Fruit fly (Drosophila melanogaster) whole organism, embryonic: ENCODE results near the gene PEK.

Source experiments
- Awh ChIP-seq: fragments of 200-800 bp; sonication (Bioruptor generic); IDR thresholded peaks from 2 replicates; pipeline ENCODE4, ENCODE4 v1.3.6; 2022; ENCODE audit warnings: missing biosample characterization, missing genetic modification characterization
- B-H2 ChIP-seq: fragments of 200-800 bp; sonication (Bioruptor generic); optimal IDR thresholded peaks from 2 replicates; lab custom pipeline; 2018; ENCODE audit warnings: missing biosample characterization, mild to moderate bottlenecking, missing genetic modification characterization
- Bgb ChIP-seq: fragments of 200-800 bp; sonication (Bioruptor generic); IDR thresholded peaks from 2 replicates; pipeline ENCODE4 v1.3.6; 2022; ENCODE audit warnings: missing biosample characterization, missing genetic modification characterization; ENCODE audit not compliant: partially characterized antibody
- CG10267 ChIP-seq: fragments of 200-800 bp; sonication (Bioruptor generic); optimal IDR thresholded peaks from 2 replicates; lab custom pipeline; 2018; ENCODE audit warnings: missing biosample characterization, mild to moderate bottlenecking, missing genetic modification characterization, moderate library complexity
- CG11398 ChIP-seq: fragments of 200-800 bp; sonication (Bioruptor generic); optimal IDR thresholded peaks from 2 replicates; lab custom pipeline; 2016; ENCODE audit warnings: missing biosample characterization, missing genetic modification characterization
- CG11560 ChIP-seq: fragments of 200-800 bp; sonication (Bioruptor generic); IDR thresholded peaks from 3 replicates; pipeline ENCODE4 v1.3.6; 2022; ENCODE audit warnings: missing biosample characterization, missing genetic modification characterization
- CG12071 ChIP-seq: fragments of 200-800 bp; sonication (Bioruptor generic); optimal IDR thresholded peaks from 3 replicates; lab custom pipeline; 2018; ENCODE audit warnings: missing biosample characterization, mild to moderate bottlenecking, missing genetic modification characterization
- CG1233 ChIP-seq: fragments of 200-800 bp; sonication (Bioruptor generic); optimal IDR thresholded peaks from 4 replicates; lab custom pipeline; 2018; ENCODE audit warnings: missing biosample characterization, mild to moderate bottlenecking, missing genetic modification characterization
- CG12659 ChIP-seq: fragments of 200-800 bp; sonication (Bioruptor generic); optimal IDR thresholded peaks from 3 replicates; lab custom pipeline; 2017; ENCODE audit warnings: mild to moderate bottlenecking, missing biosample characterization, missing genetic modification reagents, missing genetic modification characterization
- CG12744 ChIP-seq: fragments of 200-800 bp; sonication (Bioruptor generic); optimal IDR thresholded peaks from 2 replicates; lab custom pipeline; 2016; ENCODE audit warnings: missing biosample characterization, missing genetic modification characterization
- CG13424 ChIP-seq: fragments of 200-800 bp; sonication (Bioruptor generic); optimal IDR thresholded peaks from 2 replicates; lab custom pipeline; 2019; ENCODE audit warnings: missing biosample characterization, mild to moderate bottlenecking, missing genetic modification characterization, moderate library complexity
- CG1529 ChIP-seq: fragments of 200-800 bp; sonication (Bioruptor generic); optimal IDR thresholded peaks from 3 replicates; lab custom pipeline; 2018; ENCODE audit warnings: missing biosample characterization, missing genetic modification characterization
- CG15479 ChIP-seq: fragments of 200-800 bp; sonication (Bioruptor generic); optimal IDR thresholded peaks from 3 replicates; lab custom pipeline; 2019; ENCODE audit warnings: missing biosample characterization, mild to moderate bottlenecking, missing genetic modification characterization, moderate library complexity
- CG15696 ChIP-seq: fragments of 200-800 bp; sonication (Bioruptor generic); optimal IDR thresholded peaks from 2 replicates; lab custom pipeline; 2019; ENCODE audit warnings: missing biosample characterization, mild to moderate bottlenecking, missing genetic modification characterization, moderate library complexity
- CG16815 ChIP-seq: fragments of 200-800 bp; sonication (Bioruptor generic); optimal IDR thresholded peaks from 3 replicates; lab custom pipeline; 2017; ENCODE audit warnings: missing biosample characterization, mild to moderate bottlenecking, missing genetic modification characterization
- CG17568 ChIP-seq: fragments of 200-800 bp; sonication (Bioruptor generic); optimal IDR thresholded peaks from 2 replicates; lab custom pipeline; 2018; ENCODE audit warnings: missing biosample characterization, mild to moderate bottlenecking, missing genetic modification characterization, moderate library complexity
- CG18599 ChIP-seq: fragments of 200-800 bp; sonication (Bioruptor generic); optimal IDR thresholded peaks from 3 replicates; lab custom pipeline; 2017; ENCODE audit warnings: missing biosample characterization, missing genetic modification characterization, mild to moderate bottlenecking, moderate library complexity, missing genetic modification reagents
- CG32772 ChIP-seq: fragments of 200-800 bp; sonication (Bioruptor generic); IDR thresholded peaks from 2 replicates; pipeline ENCODE4 v1.3.6; 2022; ENCODE audit warnings: missing biosample characterization, missing genetic modification characterization
- CG34422 ChIP-seq: fragments of 200-800 bp; sonication (Bioruptor generic); IDR thresholded peaks from 3 replicates; pipeline ENCODE4 v1.3.6; 2022; ENCODE audit warnings: missing biosample characterization, missing genetic modification characterization
- CG3847 ChIP-seq: fragments of 200-800 bp; sonication (Bioruptor generic); IDR thresholded peaks from 2 replicates; pipeline ENCODE4 v1.3.6; 2022; ENCODE audit warnings: missing biosample characterization, missing genetic modification characterization
- CG4404 ChIP-seq: fragments of 200-800 bp; sonication (Bioruptor generic); IDR thresholded peaks from 2 replicates; pipeline ENCODE4 v1.3.6; 2022; ENCODE audit warnings: missing biosample characterization, missing genetic modification characterization
- CG6175 ChIP-seq: fragments of 200-800 bp; sonication (Bioruptor generic); IDR thresholded peaks from 3 replicates; pipeline ENCODE4 v1.3.6; 2022; ENCODE audit warnings: missing biosample characterization, missing genetic modification characterization
- CG7271 ChIP-seq: fragments of 200-800 bp; sonication (Bioruptor generic); optimal IDR thresholded peaks from 2 replicates; lab custom pipeline; 2018; ENCODE audit warnings: missing biosample characterization, mild to moderate bottlenecking, missing genetic modification characterization, moderate library complexity
- CG7372 ChIP-seq: fragments of 200-800 bp; sonication (Bioruptor generic); IDR thresholded peaks from 2 replicates; pipeline ENCODE4 v1.3.6; 2022; ENCODE audit warnings: missing biosample characterization, missing genetic modification characterization
- Dek ChIP-seq: fragments of 200-800 bp; sonication (Bioruptor generic); optimal IDR thresholded peaks from 3 replicates; lab custom pipeline; 2019; ENCODE audit warnings: missing biosample characterization, mild to moderate bottlenecking, missing genetic modification characterization, moderate library complexity
- ERR ChIP-seq: fragments of 200-800 bp; sonication (Bioruptor generic); optimal IDR thresholded peaks from 2 replicates; lab custom pipeline; 2016; ENCODE audit warnings: missing biosample characterization, missing genetic modification characterization
- Fer1 ChIP-seq: fragments of 200-800 bp; sonication (Bioruptor generic); optimal IDR thresholded peaks from 2 replicates; lab custom pipeline; 2017; ENCODE audit warnings: missing biosample characterization, mild to moderate bottlenecking, missing genetic modification characterization
- HHEX ChIP-seq: fragments of 200-800 bp; sonication (Bioruptor generic); optimal IDR thresholded peaks from 3 replicates; lab custom pipeline; 2017; ENCODE audit warnings: missing biosample characterization, mild to moderate bottlenecking, missing genetic modification characterization, missing genetic modification reagents
- Kr ChIP-seq: fragments of 200-800 bp; sonication (Bioruptor generic); optimal IDR thresholded peaks from 2 replicates; lab custom pipeline; 2017; ENCODE audit warnings: missing biosample characterization, mild to moderate bottlenecking, missing genetic modification characterization
- Sox100B ChIP-seq: fragments of 200-800 bp; sonication (Bioruptor generic); optimal IDR thresholded peaks from 3 replicates; lab custom pipeline; 2018; ENCODE audit warnings: missing biosample characterization, mild to moderate bottlenecking, missing genetic modification characterization
- ara ChIP-seq: fragments of 200-800 bp; sonication (Bioruptor generic); IDR thresholded peaks from 2 replicates; pipeline ENCODE4 v1.3.6; 2022; ENCODE audit warnings: missing biosample characterization, missing genetic modification characterization
- bcd ChIP-seq: fragments of 200-800 bp; sonication (Bioruptor generic); optimal IDR thresholded peaks from 2 replicates; lab custom pipeline; 2017; ENCODE audit warnings: missing biosample characterization, mild to moderate bottlenecking, missing genetic modification characterization
- croc ChIP-seq: fragments of 200-800 bp; sonication (Bioruptor generic); conservative IDR thresholded peaks from 3 replicates; pipeline ENCODE4 v1.3.6; 2022; ENCODE audit warnings: missing biosample characterization, missing genetic modification characterization
- dati ChIP-seq: fragments of 200-800 bp; sonication (Bioruptor generic); IDR thresholded peaks from 2 replicates; pipeline ENCODE4 v1.3.6; 2022; ENCODE audit warnings: missing biosample characterization, missing genetic modification characterization
- emc ChIP-seq: fragments of 200-800 bp; sonication (Bioruptor generic); optimal IDR thresholded peaks from 2 replicates; lab custom pipeline; 2016; ENCODE audit warnings: missing biosample characterization, missing genetic modification characterization
- fd96Cb ChIP-seq: fragments of 200-800 bp; sonication (Bioruptor generic); optimal IDR thresholded peaks from 2 replicates; lab custom pipeline; 2018; ENCODE audit warnings: missing biosample characterization, mild to moderate bottlenecking, missing genetic modification characterization, moderate library complexity
- gt ChIP-seq: fragments of 200-800 bp; sonication (Bioruptor generic); IDR thresholded peaks from 2 replicates; pipeline ENCODE4 v1.3.6; 2022; ENCODE audit warnings: missing biosample characterization, missing genetic modification characterization
- ham ChIP-seq: fragments of 200-800 bp; sonication (Bioruptor generic); IDR thresholded peaks from 2 replicates; pipeline ENCODE4 v1.3.6; 2022; ENCODE audit warnings: missing biosample characterization, missing genetic modification characterization
- lbe ChIP-seq: fragments of 200-800 bp; sonication (Bioruptor generic); optimal IDR thresholded peaks from 2 replicates; lab custom pipeline; 2016; ENCODE audit warnings: missing biosample characterization, mild to moderate bottlenecking, missing genetic modification characterization
- lilli ChIP-seq: fragments of 200-800 bp; sonication (Bioruptor generic); optimal IDR thresholded peaks from 3 replicates; lab custom pipeline; 2016; ENCODE audit warnings: missing biosample characterization, missing genetic modification characterization
- lmd ChIP-seq: fragments of 200-800 bp; sonication (Bioruptor generic); IDR thresholded peaks from 2 replicates; pipeline ENCODE4 v1.3.6; 2022; ENCODE audit warnings: missing biosample characterization, missing genetic modification characterization
- nau ChIP-seq: fragments of 200-800 bp; sonication (Bioruptor generic); optimal IDR thresholded peaks from 3 replicates; lab custom pipeline; 2017; ENCODE audit warnings: missing biosample characterization, mild to moderate bottlenecking, missing genetic modification characterization, missing genetic modification reagents
- nerfin-1 ChIP-seq: fragments of 200-800 bp; sonication (Bioruptor generic); optimal IDR thresholded peaks from 3 replicates; lab custom pipeline; 2019; ENCODE audit warnings: missing biosample characterization, mild to moderate bottlenecking, missing genetic modification characterization, moderate library complexity
- odd ChIP-seq: fragments of 200-800 bp; sonication (Bioruptor generic); optimal IDR thresholded peaks from 2 replicates; lab custom pipeline; 2017; ENCODE audit warnings: missing biosample characterization, mild to moderate bottlenecking, missing genetic modification characterization
- schlank ChIP-seq: fragments of 200-800 bp; sonication (Bioruptor generic); optimal IDR thresholded peaks from 2 replicates; lab custom pipeline; 2018; ENCODE audit warnings: missing biosample characterization, mild to moderate bottlenecking, missing genetic modification characterization
- scrt ChIP-seq: fragments of 200-800 bp; sonication (Bioruptor generic); optimal IDR thresholded peaks from 2 replicates; lab custom pipeline; 2018; ENCODE audit warnings: missing biosample characterization, mild to moderate bottlenecking, missing genetic modification characterization, moderate library complexity
- sens ChIP-seq: fragments of 200-800 bp; sonication (Bioruptor generic); peaks from one replicate; lab custom pipeline; 2016; ENCODE audit warnings: missing biosample characterization, missing genetic modification characterization
- sob ChIP-seq: fragments of 200-800 bp; sonication (Bioruptor generic); IDR thresholded peaks from 2 replicates; pipeline ENCODE4 v1.3.6; 2022; ENCODE audit warnings: missing biosample characterization, missing genetic modification characterization
- tap ChIP-seq: fragments of 200-800 bp; optimal IDR thresholded peaks from 3 replicates; lab custom pipeline; 2019; ENCODE audit warnings: missing biosample characterization, mild to moderate bottlenecking, missing genetic modification characterization, moderate library complexity
- toy ChIP-seq: fragments of 200-800 bp; sonication (Bioruptor generic); IDR thresholded peaks from 2 replicates; pipeline ENCODE4 v1.3.6; 2022; ENCODE audit warnings: missing biosample characterization, missing genetic modification characterization
- vfl ChIP-seq: fragments of 200-800 bp; sonication (Bioruptor generic); optimal IDR thresholded peaks from 2 replicates; lab custom pipeline; 2016; ENCODE audit warnings: missing biosample characterization, missing genetic modification characterization
- zfh2 ChIP-seq: fragments of 200-800 bp; sonication (Bioruptor generic); optimal IDR thresholded peaks from 2 replicates; lab custom pipeline; 2016; ENCODE audit warnings: missing biosample characterization, missing genetic modification characterization

Gene PEK

dm6 chr3R:5412987-5413386, 51.6 kb downstream of the PEK start (continued):
- TF ChIP-seq Dek (peak; percentile 1), scrt (GFP tag; lab: Kevin White, UChicago) (peak; percentile 4), Awh (GFP tag; lab: Robert Waterston, UW) (no peak), sens (GFP tag; lab: Kevin White, UChicago) (peak; percentile 87), fd96Cb (tag; lab: Kevin White, UChicago) (peak; percentile 33), toy (no peak), Sox100B (GFP tag; lab: Kevin White, UChicago) (peak; percentile 62), CG10267 (tag; lab: Kevin White, UChicago) (peak; percentile 23), lilli (GFP tag; lab: Kevin White, UChicago) (peak; percentile 23), vfl (no peak), CG11560 (0 out of 3 replicates have a peak, but pooled peaks have one; percentile 21), zfh2 (peak; percentile 20), CG1233 (GFP tag; lab: Kevin White, UChicago) (peak; percentile 14), CG34422 (GFP tag; lab: Robert Waterston, UW) (no peak), dati (no peak), croc (GFP tag; lab: Robert Waterston, UW) (no peak), lmd (GFP tag; lab: Robert Waterston, UW) (no peak), Bgb (GFP tag; lab: Robert Waterston, UW) (no peak), tap (tag; lab: Kevin White, UChicago) (peak; percentile 19), CG15696 (tag; lab: Kevin White, UChicago) (peak; percentile 16), gt (GFP tag; lab: Robert Waterston, UW) (no peak), Fer1 (GFP tag; lab: Kevin White, UChicago) (peak; percentile 65), lbe (GFP tag; lab: Kevin White, UChicago) (no peak), CG16815 (GFP tag; lab: Kevin White, UChicago) (peak; percentile 23), sob (GFP tag; lab: Robert Waterston, UW) (peak; percentile 24; the same call in 1 of the 2 replicates), CG18599 (peak; percentile 72), nerfin-1 (no peak), CG12659 (GFP tag; lab: Kevin White, UChicago) (peak; percentile 59), emc (no peak), CG4404 (GFP tag; lab: Robert Waterston, UW) (no peak), odd (GFP tag; lab: Kevin White, UChicago) (no peak), HHEX (GFP tag; lab: Kevin White, UChicago) (peak; percentile 47), CG17568 (no peak), CG32772 (GFP tag; lab: Robert Waterston, UW) (no peak), CG11398 (GFP tag; lab: Kevin White, UChicago) (no peak), ara (GFP tag; lab: Robert Waterston, UW) (no peak), CG15479 (GFP tag; lab: Kevin White, UChicago) (no peak), CG1529 (GFP tag; lab: Kevin White, UChicago) (no peak), CG13424 (tag; lab: Kevin White, UChicago) (peak; percentile 60), CG6175 (GFP tag; lab: Robert Waterston, UW) (no peak), CG3847 (GFP tag; lab: Robert Waterston, UW) (no peak), ERR (no peak), nau (GFP tag; lab: Kevin White, UChicago) (no peak), CG7271 (tag; lab: Kevin White, UChicago) (no peak), B-H2 (GFP tag; lab: Kevin White, UChicago) (no peak), CG12744 (GFP tag; lab: Kevin White, UChicago) (no peak), CG12071 (no peak), ham (GFP tag; lab: Robert Waterston, UW) (no peak), bcd (GFP tag; lab: Kevin White, UChicago) (peak; percentile 19), Kr (GFP tag; lab: Kevin White, UChicago) (no peak), CG7372 (GFP tag; lab: Robert Waterston, UW) (no peak), schlank (tag; lab: Kevin White, UChicago) (no peak)
